Worm (Caenorhabditis elegans): ENCODE results near the gene F56F11.4.

F56F11.4 gene

DNA sequence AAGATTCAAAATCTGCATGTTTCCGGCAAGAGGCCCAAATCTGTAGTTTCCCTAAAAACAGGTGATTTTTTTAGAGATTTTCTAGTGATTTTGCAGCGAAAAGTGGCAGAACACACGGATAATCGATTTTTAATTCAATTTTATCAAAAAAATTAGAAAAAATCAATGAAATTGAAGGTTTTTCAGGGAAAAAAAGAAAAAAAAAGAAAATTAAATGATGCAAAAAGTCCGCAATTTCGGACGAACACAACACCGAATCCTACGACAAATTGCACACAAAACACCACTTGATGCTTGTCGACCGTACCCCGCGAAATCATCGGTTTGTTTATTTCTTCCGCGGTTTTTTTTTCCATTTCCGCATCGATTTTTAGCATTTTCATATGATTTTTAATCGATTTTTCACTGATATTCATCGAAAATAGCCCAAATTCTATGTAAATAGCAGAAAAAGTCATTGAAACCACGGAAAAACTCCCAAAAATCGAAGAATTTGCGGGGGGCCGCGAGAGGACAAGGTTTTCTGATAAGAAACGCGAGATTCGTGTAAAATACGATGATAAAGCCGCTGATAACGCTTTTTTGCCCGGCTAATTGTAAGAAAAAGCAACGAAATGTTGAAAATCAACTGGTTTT lies 41.0 kb upstream of the F56F11.4 start, which contains the start of gene tufm-1 (continued):
- TF ChIP-seq nhr-90 (tag; optimal IDR thresholded peaks at IDR 0.05; ENCODE audit: poor library complexity) = no peak
- TF ChIP-seq unc-130 (tag; optimal IDR thresholded peaks at IDR 0.05) = peak; percentile 18
- no peak for TF ChIP-seq pag-3 (tag; optimal IDR thresholded peaks at IDR 0.05; ENCODE audit: borderline replicate concordance, insufficient read depth)
- peak; percentile 95 for TF ChIP-seq F16B12.6 (tag; optimal IDR thresholded peaks at IDR 0.05)
- TF ChIP-seq nhr-85 (tag) = peak; percentile 52
- no peak for TF ChIP-seq hlh-17 (GFP tag; optimal IDR thresholded peaks at IDR 0.05; ENCODE audit: borderline replicate concordance)
- no peak for TF ChIP-seq unc-62 (GFP tag; optimal IDR thresholded peaks at IDR 0.05)
- TF ChIP-seq snu-23 (GFP tag; optimal IDR thresholded peaks at IDR 0.05) = peak; percentile 75
- no peak for TF ChIP-seq ets-5 (GFP tag; IDR thresholded peaks at IDR 0.05)
- peak; percentile 21 for TF ChIP-seq elt-2 (tag; optimal IDR thresholded peaks at IDR 0.05)
- no peak for TF ChIP-seq ceh-63 (GFP tag; optimal IDR thresholded peaks at IDR 0.05)
- TF ChIP-seq zag-1 (tag; optimal IDR thresholded peaks at IDR 0.05) = no peak
- TF ChIP-seq elt-3 (tag; optimal IDR thresholded peaks at IDR 0.05) = peak in 1 of 6 experiments; percentile 31
- no peak for TF ChIP-seq unc-30 (tag; optimal IDR thresholded peaks at IDR 0.05)
- TF ChIP-seq mef-2 (tag; optimal IDR thresholded peaks at IDR 0.05) = no peak
- TF ChIP-seq ceh-82 (tag; optimal IDR thresholded peaks at IDR 0.05) = peak; percentile 22 to 74 (median 37)
- TF ChIP-seq lin-15B (tag; optimal IDR thresholded peaks at IDR 0.05) = peak; percentile 33
- TF ChIP-seq rnt-1 (tag; optimal IDR thresholded peaks at IDR 0.05) = no peak
- no peak for TF ChIP-seq sup-37 (GFP tag; optimal IDR thresholded peaks at IDR 0.05)
- TF ChIP-seq swsn-7 (tag; optimal IDR thresholded peaks at IDR 0.05) = peak; percentile 28
- TF ChIP-seq sptf-1 (tag; optimal IDR thresholded peaks at IDR 0.05) = no peak
- peak; percentile 64 for TF ChIP-seq nhr-47 (tag; optimal IDR thresholded peaks at IDR 0.05)
- TF ChIP-seq nhr-19 (GFP tag; conservative IDR thresholded peaks at IDR 0.05) = peak; percentile 11; the same call in 1 of the 2 replicates
- no peak for TF ChIP-seq lir-3 (tag; optimal IDR thresholded peaks at IDR 0.05; ENCODE audit: poor library complexity)
- no peak for TF ChIP-seq nhr-77 (tag; optimal IDR thresholded peaks at IDR 0.05)

DNA sequence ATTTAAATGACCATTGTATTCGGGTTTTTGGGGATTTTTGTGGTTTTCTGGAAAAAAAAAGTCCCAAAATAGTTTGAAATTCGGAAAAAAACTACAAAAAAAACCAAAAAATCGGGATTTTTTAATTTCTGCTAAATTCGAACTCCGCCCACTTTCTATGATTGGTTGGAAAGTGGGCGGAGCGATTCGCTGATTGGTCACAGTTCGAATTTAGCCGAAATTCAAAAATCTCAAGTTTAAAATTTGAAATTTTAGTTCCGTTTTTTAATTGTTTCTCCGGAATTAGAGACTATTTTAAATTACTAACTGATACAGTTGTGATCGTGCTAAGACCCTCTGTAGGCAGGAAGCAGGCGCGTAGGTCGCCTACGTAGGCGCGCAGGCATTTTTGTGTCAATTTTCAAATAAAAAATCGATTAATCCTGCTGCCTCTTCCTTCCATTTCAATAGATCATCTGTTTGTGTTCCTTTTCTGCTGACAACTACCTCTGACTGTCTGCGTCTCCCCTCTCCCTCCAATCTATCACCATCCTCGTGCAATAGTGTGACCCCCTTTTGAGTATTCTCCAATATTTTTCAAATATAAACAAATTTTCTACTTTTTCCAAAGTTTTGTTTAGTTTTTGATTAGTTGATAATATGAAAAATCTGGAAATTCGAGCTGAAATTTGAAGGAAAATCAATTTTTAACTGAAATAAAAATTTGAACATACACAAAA lies 39.7 kb upstream of the F56F11.4 start:
- TF ChIP-seq ztf-11 (tag; optimal IDR thresholded peaks at IDR 0.05) = no peak
- peak in 1 of 2 experiments; percentile 11 for TF ChIP-seq efl-1 (optimal IDR thresholded peaks at IDR 0.05)
- peak in 1 of 2 experiments; percentile 88 for TF ChIP-seq efl-1 (GFP tag; optimal IDR thresholded peaks at IDR 0.05 in 1 of 2)
- no peak for TF ChIP-seq jun-1 (tag; optimal IDR thresholded peaks at IDR 0.05)
- peak in 1 of 3 experiments; percentile 11 for TF ChIP-seq dpl-1 (GFP tag; optimal IDR thresholded peaks at IDR 0.05)
- TF ChIP-seq blmp-1 (tag; optimal IDR thresholded peaks at IDR 0.05) = peak; percentile 7

DNA sequence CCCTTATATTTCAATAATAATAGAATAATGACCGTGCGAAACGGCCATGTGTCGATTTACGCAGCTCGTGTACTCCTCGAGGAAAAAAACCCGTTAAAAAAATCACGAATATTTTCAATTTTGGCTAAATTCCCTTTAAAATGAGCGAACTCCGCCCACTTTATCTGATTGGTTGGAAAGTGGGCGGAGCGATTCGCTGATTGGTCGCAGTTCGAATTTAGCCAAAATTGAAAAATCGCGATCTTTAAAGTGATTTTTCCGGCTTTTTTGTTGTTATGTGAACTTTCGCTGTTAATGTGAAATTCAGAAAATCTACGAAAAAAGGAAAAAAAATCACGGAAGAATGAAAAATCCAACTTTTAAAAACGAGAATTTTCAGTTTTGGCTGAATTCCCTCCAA lies 38.2 kb upstream of the F56F11.4 start:
- TF ChIP-seq ceh-63 (GFP tag; optimal IDR thresholded peaks at IDR 0.05) = no peak
- no peak for TF ChIP-seq nhr-20 (tag; optimal IDR thresholded peaks at IDR 0.05)
- no peak for TF ChIP-seq zag-1 (tag; optimal IDR thresholded peaks at IDR 0.05)
- no peak for TF ChIP-seq Y116A8C.19 (tag; optimal IDR thresholded peaks at IDR 0.05; ENCODE audit: borderline replicate concordance)
- TF ChIP-seq fkh-8 (tag; optimal IDR thresholded peaks at IDR 0.05) = no peak
- no peak for TF ChIP-seq mep-1 (tag; optimal IDR thresholded peaks at IDR 0.05)
- TF ChIP-seq ceh-8 (GFP tag; optimal IDR thresholded peaks at IDR 0.05) = no peak
- TF ChIP-seq pag-3 (tag; optimal IDR thresholded peaks at IDR 0.05; ENCODE audit: borderline replicate concordance, insufficient read depth) = no peak
- no peak for TF ChIP-seq ceh-90 (tag; optimal IDR thresholded peaks at IDR 0.05)
- TF ChIP-seq dpl-1 (GFP tag; optimal IDR thresholded peaks at IDR 0.05) = no peak
- no peak for TF ChIP-seq mab-9 (GFP tag; IDR thresholded peaks at IDR 0.05)
